Worm (Caenorhabditis elegans) whole organism, young adult: Measurements from ENCODE around the gene ifb-1.

Source experiments
- B0261.1 ChIP-seq: sonication (generic microtip); optimal IDR thresholded peaks from 2 replicates; lab custom pipeline; 2016; ENCODE audit warnings: mild to moderate bottlenecking, missing genetic modification characterization, moderate library complexity, missing compliant biosample characterization
- B0336.3 ChIP-seq: fragments of 200-800 bp; sonication (Bioruptor generic); IDR thresholded peaks from 2 replicates; pipeline ENCODE4 v1.3.6; 2022; ENCODE audit warnings: missing genetic modification characterization, missing compliant biosample characterization
- C17E4.6 ChIP-seq: fragments of 200-800 bp; sonication (Bioruptor generic); IDR thresholded peaks from 2 replicates; pipeline ENCODE4 v1.3.6; 2022; ENCODE audit warnings: missing genetic modification reagents, missing genetic modification characterization, missing compliant biosample characterization
- F23B12.7 ChIP-seq: sonication (generic microtip); optimal IDR thresholded peaks from 2 replicates; lab custom pipeline; 2017; ENCODE audit warnings: missing genetic modification characterization, mild to moderate bottlenecking, missing compliant biosample characterization, antibody characterized with exemption, moderate library complexity; ENCODE audit not compliant: insufficient read depth
- K12H6.12 ChIP-seq: fragments of 200-800 bp; sonication (Bioruptor generic); optimal IDR thresholded peaks from 2 replicates; lab custom pipeline; 2018; ENCODE audit warnings: mild to moderate bottlenecking, missing genetic modification characterization, missing compliant biosample characterization
- Y79H2A.3 ChIP-seq: fragments of 200-800 bp; sonication (Bioruptor generic); conservative IDR thresholded peaks from 2 replicates; pipeline ENCODE4 v1.3.6; 2022; ENCODE audit warnings: missing genetic modification reagents, missing genetic modification characterization, missing compliant biosample characterization
- ZK185.1 ChIP-seq: sonication (generic microtip); optimal IDR thresholded peaks from 2 replicates; lab custom pipeline; 2016; ENCODE audit warnings: mild to moderate bottlenecking, missing genetic modification characterization, missing compliant biosample characterization; ENCODE audit not compliant: poor library complexity, severe bottlenecking
- ama-1 ChIP-seq, 3 experiments: fragments of 150-350 bp in 1 of 3; sonication (generic microtip) in 2 of 3; optimal IDR thresholded peaks; 2 replicates each; lab custom pipeline; 2014 to 2018; ENCODE audit warnings: missing biosample characterization in 2 of 3, missing genetic modification characterization in 2 of 3, missing genetic modification reagents in 2 of 3
- cebp-1 ChIP-seq, 2 experiments: fragments of 200-800 bp in 1 of 2; sonication (Bioruptor generic) in 1 of 2; sonication (generic microtip) in 1 of 2; IDR thresholded peaks in 1 of 2; optimal IDR thresholded peaks in 1 of 2; 2 replicates each; pipeline versions ENCODE4 v1.3.6 to Lab custom; 2017 to 2022; ENCODE audit warnings: missing compliant biosample characterization in 2 of 2, missing genetic modification characterization in 2 of 2, mild to moderate bottlenecking in 1 of 2, missing genetic modification reagents in 1 of 2, moderate library complexity in 1 of 2
- cebp-2 ChIP-seq: fragments of 200-800 bp; sonication (Bioruptor generic); IDR thresholded peaks from 2 replicates; pipeline ENCODE4 v1.3.6; 2022; ENCODE audit warnings: missing genetic modification characterization, missing compliant biosample characterization
- ceh-27 ChIP-seq: fragments of 200-800 bp; sonication (Bioruptor generic); optimal IDR thresholded peaks from 2 replicates; lab custom pipeline; 2018; ENCODE audit warnings: mild to moderate bottlenecking, missing genetic modification characterization, moderate library complexity, missing compliant biosample characterization
- ceh-40 ChIP-seq: fragments of 200-800 bp; sonication (Bioruptor generic); IDR thresholded peaks from 2 replicates; pipeline ENCODE4 v1.3.6; 2022; ENCODE audit warnings: missing genetic modification characterization, missing compliant biosample characterization
- ceh-79 ChIP-seq: sonication (generic microtip); optimal IDR thresholded peaks from 2 replicates; lab custom pipeline; 2017; ENCODE audit warnings: mild to moderate bottlenecking, missing genetic modification characterization, missing compliant biosample characterization
- dpl-1 ChIP-seq: fragments of 150-350 bp; optimal IDR thresholded peaks from 2 replicates; lab custom pipeline; 2014; ENCODE audit warnings: missing biosample characterization, missing genetic modification reagents, missing genetic modification characterization
- egl-18 ChIP-seq: fragments of 200-800 bp; sonication (Bioruptor generic); IDR thresholded peaks from 2 replicates; pipeline ENCODE4 v1.3.6; 2022; ENCODE audit warnings: missing genetic modification reagents, missing genetic modification characterization, missing compliant biosample characterization
- egl-44 ChIP-seq: fragments of 200-800 bp; sonication (Bioruptor generic); IDR thresholded peaks from 2 replicates; pipeline ENCODE4 v1.3.6; 2022; ENCODE audit warnings: missing genetic modification reagents, missing genetic modification characterization, missing compliant biosample characterization
- egrh-3 ChIP-seq: fragments of 200-800 bp; sonication (Bioruptor generic); IDR thresholded peaks from 2 replicates; pipeline ENCODE4 v1.3.6; 2022; ENCODE audit warnings: missing genetic modification reagents, missing genetic modification characterization, missing compliant biosample characterization
- ets-4 ChIP-seq: fragments of 200-800 bp; sonication (Bioruptor generic); optimal IDR thresholded peaks from 2 replicates; lab custom pipeline; 2018; ENCODE audit warnings: mild to moderate bottlenecking, missing genetic modification characterization, missing compliant biosample characterization
- hlh-26 ChIP-seq: fragments of 200-800 bp; sonication (Bioruptor generic); conservative IDR thresholded peaks from 2 replicates; pipeline ENCODE4 v1.3.6; 2022; ENCODE audit warnings: missing genetic modification reagents, missing genetic modification characterization, missing compliant biosample characterization
- hmg-1.2 ChIP-seq: fragments of 200-800 bp; sonication (Bioruptor generic); IDR thresholded peaks from 2 replicates; pipeline ENCODE4 v1.3.6; 2022; ENCODE audit warnings: missing genetic modification reagents, missing genetic modification characterization, missing compliant biosample characterization
- hmg-20 ChIP-seq: fragments of 200-800 bp; sonication (Bioruptor generic); IDR thresholded peaks from 2 replicates; pipeline ENCODE4 v1.3.6; 2022; ENCODE audit warnings: missing genetic modification reagents, missing genetic modification characterization, missing compliant biosample characterization
- hrde-1 ChIP-seq: sonication (generic microtip); optimal IDR thresholded peaks from 2 replicates; lab custom pipeline; 2016; ENCODE audit warnings: missing genetic modification characterization, mild to moderate bottlenecking, missing compliant biosample characterization, moderate library complexity, missing genotype, missing genetic modification reagents, borderline replicate concordance
- lin-35 ChIP-seq, 3 experiments: fragments of 150-350 bp in 2 of 3; sonication (generic microtip) in 1 of 3; optimal IDR thresholded peaks; 2 replicates each; lab custom pipeline; 2014 to 2018; ENCODE audit warnings: missing biosample characterization in 3 of 3, missing genetic modification characterization in 3 of 3, missing genetic modification reagents in 3 of 3
- lin-40 ChIP-seq: sonication (generic microtip); optimal IDR thresholded peaks from 2 replicates; lab custom pipeline; 2016; ENCODE audit warnings: missing genetic modification characterization, mild to moderate bottlenecking, missing compliant biosample characterization, missing genotype, missing genetic modification reagents
- lin-54 ChIP-seq: fragments of 200-800 bp; sonication (Bioruptor generic); optimal IDR thresholded peaks from 2 replicates; lab custom pipeline; 2018; ENCODE audit warnings: mild to moderate bottlenecking, missing genetic modification characterization, missing compliant biosample characterization
- madf-8 ChIP-seq: fragments of 200-800 bp; sonication (Bioruptor generic); conservative IDR thresholded peaks from 2 replicates; pipeline ENCODE4 v1.3.6; 2022; ENCODE audit warnings: missing genetic modification reagents, missing genetic modification characterization, missing compliant biosample characterization
- mcd-1 ChIP-seq: fragments of 200-800 bp; sonication (Bioruptor generic); IDR thresholded peaks from 2 replicates; pipeline ENCODE4 v1.3.6; 2022; ENCODE audit warnings: missing genetic modification reagents, missing genetic modification characterization, missing compliant biosample characterization
- nfya-2 ChIP-seq: fragments of 200-800 bp; sonication (Bioruptor generic); IDR thresholded peaks from 2 replicates; pipeline ENCODE4 v1.3.6; 2022; ENCODE audit warnings: missing genetic modification reagents, missing genetic modification characterization, missing compliant biosample characterization
- nfyb-1 ChIP-seq: fragments of 200-800 bp; sonication (Bioruptor generic); IDR thresholded peaks from 2 replicates; pipeline ENCODE4 v1.3.6; 2022; ENCODE audit warnings: missing genetic modification reagents, missing genetic modification characterization, missing compliant biosample characterization
- nhr-80 ChIP-seq: sonication (generic microtip); optimal IDR thresholded peaks from 2 replicates; lab custom pipeline; 2016; ENCODE audit warnings: missing genetic modification characterization, missing compliant biosample characterization
- repo-1 ChIP-seq: sonication (generic microtip); optimal IDR thresholded peaks from 2 replicates; lab custom pipeline; 2017; ENCODE audit warnings: mild to moderate bottlenecking, missing genetic modification characterization, missing compliant biosample characterization
- sdz-38 ChIP-seq: sonication (generic microtip); optimal IDR thresholded peaks from 2 replicates; lab custom pipeline; 2016; ENCODE audit warnings: missing genotype, missing genetic modification characterization, missing compliant biosample characterization
- sea-2 ChIP-seq: fragments of 200-800 bp; sonication (Bioruptor generic); IDR thresholded peaks from 2 replicates; pipeline ENCODE4 v1.3.6; 2022; ENCODE audit warnings: missing genetic modification characterization, missing compliant biosample characterization
- tlf-1 ChIP-seq: fragments of 200-800 bp; sonication (Bioruptor generic); optimal IDR thresholded peaks from 2 replicates; lab custom pipeline; 2018; ENCODE audit warnings: mild to moderate bottlenecking, missing genetic modification characterization, missing compliant biosample characterization
- unc-130 ChIP-seq: sonication (generic microtip); optimal IDR thresholded peaks from 2 replicates; lab custom pipeline; 2016; ENCODE audit warnings: missing genetic modification reagents, missing genetic modification characterization, missing compliant biosample characterization
- zim-3 ChIP-seq: sonication (generic microtip); optimal IDR thresholded peaks from 2 replicates; lab custom pipeline; 2017; ENCODE audit warnings: mild to moderate bottlenecking, missing genetic modification characterization, moderate library complexity, missing compliant biosample characterization
- ztf-22 ChIP-seq: fragments of 200-800 bp; sonication (Bioruptor generic); optimal IDR thresholded peaks from 2 replicates; lab custom pipeline; 2018; ENCODE audit warnings: mild to moderate bottlenecking, missing genetic modification characterization, moderate library complexity, missing compliant biosample characterization

Gene ifb-1

DNA sequence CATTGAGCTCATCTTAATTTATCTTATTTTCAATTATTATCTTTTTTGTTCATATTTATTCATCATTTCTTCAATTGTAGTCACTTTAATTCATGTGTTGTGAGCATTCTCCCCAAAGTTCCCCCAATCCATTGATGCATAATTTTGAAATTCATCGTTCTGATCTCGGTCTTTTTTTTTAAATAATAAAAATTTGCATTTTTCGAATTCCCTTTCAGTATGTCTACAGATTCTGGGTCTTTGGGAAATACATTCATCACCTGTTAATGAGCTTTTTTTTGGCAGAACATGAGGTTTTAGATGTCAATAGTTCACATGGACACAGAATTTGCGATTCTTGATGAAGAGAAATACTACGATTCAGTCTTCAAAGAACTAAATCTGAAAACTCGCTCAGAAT, 45.6 kb upstream of the ifb-1 start, which contains the start of gene damt-1:
Gene damt-1 (plus strand): TSS at position 301 of the 400 bp plus-strand sequence.
- TF ChIP-seq Y79H2A.3 (no peak), F23B12.7 (tag; lab: Kevin White, UChicago) (no peak), lin-40 (tag; lab: Kevin White, UChicago) (no peak), hmg-20 (GFP tag; lab: Robert Waterston, UW) (no peak), tlf-1 (no peak), sea-2 (GFP tag; lab: Robert Waterston, UW) (no peak)

- TF ChIP-seq zim-3 (no peak), ama-1 (optimal IDR thresholded peaks at IDR 0.05; lab: Kevin White, UChicago) (no peak), ama-1 (GFP tag; optimal IDR thresholded peaks at IDR 0.05; lab: Kevin White, UChicago) (no peak), egrh-3 (GFP tag; lab: Robert Waterston, UW) (no peak), B0261.1 (tag; lab: Kevin White, UChicago) (no peak), K12H6.12 (tag; lab: Kevin White, UChicago) (peak; percentile 60), ceh-27 (GFP tag; lab: Kevin White, UChicago) (peak; percentile 34), hmg-1.2 (GFP tag; lab: Robert Waterston, UW) (peak; percentile 28; the same call in 1 of the 2 replicates), nfyb-1 (no peak; the same call in 1 of the 2 replicates), ZK185.1 (tag; lab: Kevin White, UChicago) (peak; percentile 46), lin-35 (GFP tag; optimal IDR thresholded peaks at IDR 0.05; lab: Kevin White, UChicago) (peak in 1 of 3 experiments; percentile 36)
- TF ChIP-seq, all 124 proteins: peak for 5
Observed at ce11 chrII:5725094-5725493, 40.3 kb upstream of the ifb-1 start.

DNA sequence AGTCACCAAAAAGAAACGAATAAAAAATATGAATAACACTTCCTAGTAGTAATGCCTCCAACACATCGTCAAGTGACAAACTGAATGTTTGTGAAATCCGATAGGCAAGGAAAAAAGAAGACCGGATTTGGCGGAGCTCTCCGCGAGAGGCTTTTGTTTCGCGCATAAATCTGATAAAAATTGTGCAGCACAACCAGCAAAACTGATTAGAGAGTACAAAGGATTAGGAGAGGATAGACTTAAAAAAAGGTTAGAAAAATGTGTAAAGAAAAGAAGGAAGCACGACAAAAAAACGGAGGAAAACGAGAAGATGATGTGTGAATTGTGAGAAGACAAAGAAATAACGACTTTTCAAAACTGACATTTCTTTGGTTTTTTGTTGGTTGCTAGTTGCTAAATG, 37.7 kb upstream of the ifb-1 start, which contains the start of gene rab-3:
Gene rab-3 (minus strand): TSS at position 147 of the 400 bp plus-strand sequence.
- TF ChIP-seq sdz-38 (no peak), ceh-79 (tag; lab: Kevin White, UChicago) (no peak), hrde-1 (tag; lab: Kevin White, UChicago) (no peak), egl-44 (GFP tag; lab: Robert Waterston, UW) (no peak)

ce11 chrII:5730343-5731083, 34.9 kb upstream of the ifb-1 start, which contains the start of the genes C18A3.7 and C18A3.11:
Gene C18A3.7 (minus strand): TSS chrII:5730443.
Gene C18A3.11 (plus strand): TSS chrII:5731033.
- no peak for TF ChIP-seq hmg-1.2 (GFP tag; lab: Robert Waterston, UW)
- no peak for TF ChIP-seq dpl-1 (GFP tag; lab: Kevin White, UChicago)
- no peak for TF ChIP-seq cebp-2
- no peak for TF ChIP-seq ets-4 (GFP tag; lab: Kevin White, UChicago)
- no peak for TF ChIP-seq cebp-1 (GFP tag; IDR thresholded peaks at IDR 0.05; lab: Robert Waterston, UW)
- TF ChIP-seq cebp-1 (tag; optimal IDR thresholded peaks at IDR 0.05; lab: Kevin White, UChicago) = no peak
- no peak for TF ChIP-seq B0336.3
- TF ChIP-seq C17E4.6 (GFP tag; lab: Robert Waterston, UW) = no peak
- TF ChIP-seq lin-54 (GFP tag; lab: Kevin White, UChicago) = no peak
- no peak for TF ChIP-seq Y79H2A.3
- no peak for TF ChIP-seq repo-1

- no peak for TF ChIP-seq ceh-40 (GFP tag; lab: Robert Waterston, UW)
- no peak for TF ChIP-seq ztf-22 (GFP tag; lab: Kevin White, UChicago)
- TF ChIP-seq nfya-2 (GFP tag; lab: Robert Waterston, UW) = no peak
- no peak for TF ChIP-seq mcd-1 (GFP tag; lab: Robert Waterston, UW)
- TF ChIP-seq madf-8 (GFP tag; lab: Robert Waterston, UW) = no peak
- TF ChIP-seq egl-18 (GFP tag; lab: Robert Waterston, UW) = no peak
- no peak for TF ChIP-seq unc-130 (GFP tag; lab: Kevin White, UChicago)
- no peak for TF ChIP-seq nhr-80 (tag; lab: Kevin White, UChicago)
- TF ChIP-seq hlh-26 (GFP tag; lab: Robert Waterston, UW) = no peak
Observed at ce11 chrII:5734883-5735282, 30.5 kb upstream of the ifb-1 start.
